Fruit fly (Drosophila melanogaster) whole organism, larva: ENCODE results near the gene KP78a.

ENCODE experiments used
- noc ChIP-seq: fragments of 200-800 bp; sonication (Bioruptor generic); optimal IDR thresholded peaks from 3 replicates; lab custom pipeline; 2019; ENCODE audit warnings: missing biosample characterization, mild to moderate bottlenecking, missing genetic modification characterization, moderate library complexity

KP78a gene

dm6 chr3R:11352912-11353838, at the start of gene KP78a, which contains the start of gene KP78b:
TSS of gene KP78a (minus strand) at chr3R:11353131.
TSS of gene KP78b (minus strand) at chr3R:11353131.
- no peak for TF ChIP-seq noc (tag; lab: Kevin White, UChicago)

dm6 chr3R:11395541-11395940, 42.6 kb upstream of the KP78a start:
- no peak for TF ChIP-seq noc (tag; lab: Kevin White, UChicago)

- TF ChIP-seq noc (tag; lab: Kevin White, UChicago): no peak
Measured at dm6 chr3R:11393896-11394295, 41.0 kb upstream of the KP78a start.

dm6 chr3R:11392805-11393204, 39.9 kb upstream of the KP78a start:
- TF ChIP-seq noc (tag; lab: Kevin White, UChicago): no peak

- TF ChIP-seq noc (tag; lab: Kevin White, UChicago): no peak
Measured at dm6 chr3R:11378564-11379112, 25.7 kb upstream of the KP78a start.

- no peak for TF ChIP-seq noc (tag; lab: Kevin White, UChicago)
Measured at dm6 chr3R:11375142-11375541, 22.2 kb upstream of the KP78a start.

dm6 chr3R:11372053-11373016, 19.4 kb upstream of the KP78a start:
- no peak for TF ChIP-seq noc (tag; lab: Kevin White, UChicago)

- TF ChIP-seq noc (tag; lab: Kevin White, UChicago): no peak
Measured at dm6 chr3R:11370805-11371204, 17.9 kb upstream of the KP78a start.

- no peak for TF ChIP-seq noc (tag; lab: Kevin White, UChicago)
Measured at dm6 chr3R:11370333-11370732, 17.4 kb upstream of the KP78a start.

dm6 chr3R:11368766-11369165, 15.8 kb upstream of the KP78a start:
- no peak for TF ChIP-seq noc (tag; lab: Kevin White, UChicago)

dm6 chr3R:11366315-11366714, 13.4 kb upstream of the KP78a start:
- no peak for TF ChIP-seq noc (tag; lab: Kevin White, UChicago)

- no peak for TF ChIP-seq noc (tag; lab: Kevin White, UChicago)
Measured at dm6 chr3R:11363577-11363976, 10.6 kb upstream of the KP78a start.

dm6 chr3R:11361906-11362305, 9.0 kb upstream of the KP78a start:
- TF ChIP-seq noc (tag; lab: Kevin White, UChicago): no peak

- TF ChIP-seq noc (tag; lab: Kevin White, UChicago): no peak
Measured at dm6 chr3R:11352482-11352732, 524 bp downstream of the KP78a start.

dm6 chr3R:11351721-11352481, 1.0 kb downstream of the KP78a start:
- TF ChIP-seq noc (tag; lab: Kevin White, UChicago): no peak
